Fruit fly (Drosophila melanogaster): ENCODE results near the gene Mob2.
A peak's percentile ranks its signal among the peaks of the same experiment; 100 is the strongest.

The Mob2 gene

dm6 chr3L:11554338-11554737 is 7.7 kb downstream of the Mob2 start (continued):
- TF ChIP-seq dac (GFP tag; optimal IDR thresholded peaks at IDR 0.05) (peak; percentile 21), Ets21C (GFP tag; optimal IDR thresholded peaks at IDR 0.05) (peak; percentile 25), Sox14 (GFP tag; optimal IDR thresholded peaks at IDR 0.05) (peak; percentile 51), Eip93F (GFP tag; optimal IDR thresholded peaks at IDR 0.05) (no peak), esn (GFP tag; optimal IDR thresholded peaks at IDR 0.05) (peak; percentile 67), lz (GFP tag; optimal IDR thresholded peaks at IDR 0.05) (peak; percentile 57), CG6163 (GFP tag; IDR thresholded peaks at IDR 0.05) (peak; percentile 76), CG8319 (GFP tag; optimal IDR thresholded peaks at IDR 0.05) (peak; percentile 7), vri (GFP tag; optimal IDR thresholded peaks at IDR 0.05) (no peak), CG7368 (GFP tag; optimal IDR thresholded peaks at IDR 0.05) (peak; percentile 29), Blimp-1 (GFP tag; optimal IDR thresholded peaks at IDR 0.05) (no peak), CG16779 (tag; optimal IDR thresholded peaks at IDR 0.05) (no peak), CG4318 (GFP tag; optimal IDR thresholded peaks at IDR 0.05) (peak; percentile 43), Hr38 (GFP tag; optimal IDR thresholded peaks at IDR 0.05) (no peak), CG31627 (GFP tag; optimal IDR thresholded peaks at IDR 0.05) (peak; percentile 70), pdm3 (GFP tag; optimal IDR thresholded peaks at IDR 0.05) (peak; percentile 62), achi (GFP tag; optimal IDR thresholded peaks at IDR 0.05) (peak; percentile 61), dsx (GFP tag; optimal IDR thresholded peaks at IDR 0.05; ENCODE audit: poor library complexity, severe bottlenecking) (peak; percentile 68), Hr39 (GFP tag; optimal IDR thresholded peaks at IDR 0.05) (peak; percentile 65), CG6276 (GFP tag; optimal IDR thresholded peaks at IDR 0.05) (peak; percentile 54), Met (GFP tag; optimal IDR thresholded peaks at IDR 0.05) (peak; percentile 69), CG10669 (GFP tag; optimal IDR thresholded peaks at IDR 0.05) (peak; percentile 78), acj6 (GFP tag; optimal IDR thresholded peaks at IDR 0.05) (peak; percentile 68), ss (GFP tag; optimal IDR thresholded peaks at IDR 0.05) (peak; percentile 72 to 73)

- TF ChIP-seq Hr4 (GFP tag; optimal IDR thresholded peaks at IDR 0.05), result no peak
Measured at dm6 chr3L:11553672-11554068, 8.4 kb downstream of the Mob2 start.

dm6 chr3L:11552996-11553671 is 8.9 kb downstream of the Mob2 start:
- TF ChIP-seq Ets96B (tag; optimal IDR thresholded peaks at IDR 0.05) (peak; percentile 55), CG6808 (GFP tag; optimal IDR thresholded peaks at IDR 0.05) (peak; percentile 62), Eip75B (GFP tag; optimal IDR thresholded peaks at IDR 0.05) (peak; percentile 58), CG6163 (GFP tag; IDR thresholded peaks at IDR 0.05) (peak; percentile 82), Hr39 (GFP tag; optimal IDR thresholded peaks at IDR 0.05) (no peak), esn (GFP tag; optimal IDR thresholded peaks at IDR 0.05) (peak; percentile 33), Lpt (GFP tag; optimal IDR thresholded peaks at IDR 0.05) (peak; percentile 82), CG31627 (GFP tag; optimal IDR thresholded peaks at IDR 0.05) (no peak), cyc (GFP tag; optimal IDR thresholded peaks at IDR 0.05) (no peak), Sox15 (GFP tag; optimal IDR thresholded peaks at IDR 0.05) (no peak), CG1621 (tag; optimal IDR thresholded peaks at IDR 0.05) (peak; percentile 71), Hr38 (GFP tag; optimal IDR thresholded peaks at IDR 0.05) (no peak), CG6854 (GFP tag; optimal IDR thresholded peaks at IDR 0.05) (peak; percentile 72), CG6276 (GFP tag; optimal IDR thresholded peaks at IDR 0.05) (peak; percentile 77), CG11294 (GFP tag; IDR thresholded peaks at IDR 0.05) (no peak), Sox14 (GFP tag; optimal IDR thresholded peaks at IDR 0.05) (peak; percentile 37), fd59A (GFP tag; optimal IDR thresholded peaks at IDR 0.05) (no peak), Smox (GFP tag; optimal IDR thresholded peaks at IDR 0.05) (no peak), CG8632 (GFP tag; optimal IDR thresholded peaks at IDR 0.05) (peak; percentile 20), CG15336 (GFP tag; IDR thresholded peaks at IDR 0.05) (peak; percentile 59), ss (GFP tag; optimal IDR thresholded peaks at IDR 0.05) (peak; percentile 87 to 96), CG11762 (GFP tag; optimal IDR thresholded peaks at IDR 0.05; ENCODE audit: insufficient read depth) (peak; percentile 25), fkh (GFP tag; optimal IDR thresholded peaks at IDR 0.05) (peak; percentile 71), CG3919 (GFP tag; optimal IDR thresholded peaks at IDR 0.05) (peak; percentile 77), CG3032 (tag; optimal IDR thresholded peaks at IDR 0.05) (peak; percentile 27), fd85E (GFP tag; optimal IDR thresholded peaks at IDR 0.05) (peak; percentile 65), CG10669 (GFP tag; optimal IDR thresholded peaks at IDR 0.05) (peak; percentile 43), acj6 (GFP tag; optimal IDR thresholded peaks at IDR 0.05) (no peak), Eip93F (GFP tag; optimal IDR thresholded peaks at IDR 0.05) (no peak), lz (GFP tag; optimal IDR thresholded peaks at IDR 0.05) (peak; percentile 2), salr (GFP tag; optimal IDR thresholded peaks at IDR 0.05) (no peak), Eip78C (GFP tag) (peak; percentile 90), CG32006 (GFP tag; optimal IDR thresholded peaks at IDR 0.05) (peak; percentile 54)

Measured in whole organism, prepupa.